Fruit fly (Drosophila melanogaster): ENCODE data around the gene Nepl13.

DNA sequence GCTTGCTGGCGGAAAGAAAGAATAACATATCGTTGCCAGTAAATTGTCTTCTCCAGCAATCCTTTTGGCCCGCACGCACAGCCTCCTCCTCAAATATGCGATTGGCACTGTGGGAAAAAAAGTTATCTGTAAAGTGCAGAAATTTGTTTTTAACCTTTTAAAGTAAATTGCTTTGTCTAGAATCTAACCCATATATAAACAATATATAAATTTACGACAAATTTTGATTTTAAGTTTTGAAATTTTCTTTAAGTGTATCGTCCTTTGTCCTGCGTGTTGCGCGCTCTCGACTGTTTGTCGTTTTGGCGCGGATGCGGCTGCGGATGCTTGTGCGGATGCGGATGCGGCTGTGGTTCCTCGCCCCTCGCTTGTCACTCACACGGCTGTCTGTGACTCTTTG, 46.3 kb upstream of the Nepl13 start:
- no peak for TF ChIP-seq ttk (optimal IDR thresholded peaks at IDR 0.05)
- no peak for TF ChIP-seq psq (optimal IDR thresholded peaks at IDR 0.05)
- TF ChIP-seq h (optimal IDR thresholded peaks at IDR 0.05): no peak
- no peak for TF ChIP-seq Sin3A (optimal IDR thresholded peaks at IDR 0.05)
- no peak for TF ChIP-seq Myc (optimal IDR thresholded peaks at IDR 0.05)
- no peak for TF ChIP-seq insv (optimal IDR thresholded peaks at IDR 0.05)
